Worm (Caenorhabditis elegans) whole organism, early embryonic: ENCODE data around the gene F25E2.2.

Experiments
- B0310.2 ChIP-seq: sonication (generic microtip); optimal IDR thresholded peaks from 2 replicates; lab custom pipeline; 2016; ENCODE audit warnings: mild to moderate bottlenecking, missing genetic modification characterization, missing compliant biosample characterization
- F13C5.2 ChIP-seq: sonication (generic microtip); optimal IDR thresholded peaks from 2 replicates; lab custom pipeline; 2017; ENCODE audit warnings: mild to moderate bottlenecking, missing genetic modification characterization, inconsistent platforms, missing compliant biosample characterization
- aly-1 ChIP-seq: sonication (generic microtip); optimal IDR thresholded peaks from 2 replicates; lab custom pipeline; 2016; ENCODE audit warnings: missing genetic modification characterization, missing compliant biosample characterization
- ama-1 ChIP-seq: fragments of 150-350 bp; optimal IDR thresholded peaks from 2 replicates; lab custom pipeline; 2014
- flt-1 ChIP-seq: fragments of 200-800 bp; sonication (Bioruptor generic); IDR thresholded peaks from 2 replicates; pipeline ENCODE4 v1.3.6; 2022; ENCODE audit warnings: missing genetic modification characterization, missing compliant biosample characterization
- hmg-4 ChIP-seq: fragments of 200-800 bp; sonication (Bioruptor generic); optimal IDR thresholded peaks from 2 replicates; lab custom pipeline; 2018; ENCODE audit warnings: mild to moderate bottlenecking, missing genetic modification characterization, missing compliant biosample characterization
- hnd-1 ChIP-seq: sonication (generic microtip); optimal IDR thresholded peaks from 2 replicates; lab custom pipeline; 2016; ENCODE audit warnings: missing genetic modification characterization, missing compliant biosample characterization
- pes-1 ChIP-seq: fragments of 200-800 bp; sonication (Bioruptor generic); IDR thresholded peaks from 2 replicates; pipeline ENCODE4 v1.3.6; 2022; ENCODE audit warnings: missing genetic modification reagents, missing genetic modification characterization, missing compliant biosample characterization
- scrt-1 ChIP-seq: fragments of 200-800 bp; sonication (Bioruptor generic); IDR thresholded peaks from 2 replicates; pipeline ENCODE4 v1.3.6; 2022; ENCODE audit warnings: missing genetic modification characterization, missing compliant biosample characterization
- sea-1 ChIP-seq: fragments of 200-800 bp; sonication (Bioruptor generic); conservative IDR thresholded peaks from 2 replicates; pipeline ENCODE4 v1.3.6; 2022; ENCODE audit warnings: missing genetic modification characterization, missing compliant biosample characterization
- tbx-11 ChIP-seq: fragments of 200-800 bp; sonication (Bioruptor generic); IDR thresholded peaks from 2 replicates; pipeline ENCODE4 v1.3.6; 2022; ENCODE audit warnings: missing genetic modification characterization, missing compliant biosample characterization
- tbx-37 ChIP-seq: fragments of 200-800 bp; sonication (Bioruptor generic); conservative IDR thresholded peaks from 2 replicates; pipeline ENCODE4 v1.3.6; 2022; ENCODE audit warnings: missing genetic modification reagents, missing genetic modification characterization, missing compliant biosample characterization
- tra-4 ChIP-seq: sonication (generic microtip); optimal IDR thresholded peaks from 2 replicates; lab custom pipeline; 2017; ENCODE audit warnings: missing genetic modification characterization, missing compliant biosample characterization

- TF ChIP-seq ama-1 (lab: Kevin White, UChicago): no peak
- TF ChIP-seq pes-1 (GFP tag; lab: Robert Waterston, UW): no peak
- TF ChIP-seq B0310.2: no peak
- no peak for TF ChIP-seq hmg-4 (GFP tag; lab: Kevin White, UChicago)
- no peak for TF ChIP-seq tbx-37 (GFP tag; lab: Robert Waterston, UW)
- TF ChIP-seq tbx-11 (GFP tag; lab: Robert Waterston, UW): no peak
- no peak for TF ChIP-seq flt-1 (GFP tag; lab: Robert Waterston, UW)
- no peak for TF ChIP-seq sea-1
- TF ChIP-seq hnd-1 (tag; lab: Kevin White, UChicago): no peak
- no peak for TF ChIP-seq scrt-1
- TF ChIP-seq aly-1 (tag; lab: Kevin White, UChicago): no peak
- TF ChIP-seq F13C5.2: no peak
- no peak for TF ChIP-seq tra-4 (tag; lab: Kevin White, UChicago)
Measured at ce11 chrX:777421-777820, 33.2 kb downstream of the F25E2.2 start, which contains the start of gene nas-15.
